Worm (Caenorhabditis elegans) whole organism, L4 larva: ENCODE data around the gene F43G6.17.

Source experiments
- F44E2.7 ChIP-seq: fragments of 200-800 bp; sonication (Bioruptor generic); IDR thresholded peaks from 2 replicates; pipeline ENCODE4 v2.1.2; 2022; ENCODE audit warnings: missing genetic modification characterization, missing compliant biosample characterization
- T26A8.4 ChIP-seq: fragments of 200-800 bp; sonication (Bioruptor generic); IDR thresholded peaks from 2 replicates; pipeline ENCODE4 v1.3.6; 2022; ENCODE audit warnings: missing genetic modification characterization, missing compliant biosample characterization
- Y105C5A.15 ChIP-seq: fragments of 200-800 bp; sonication (Bioruptor generic); IDR thresholded peaks from 2 replicates; pipeline ENCODE4 v1.3.6; 2022; ENCODE audit warnings: missing genetic modification characterization, missing compliant biosample characterization
- aha-1 ChIP-seq: fragments of 150-350 bp; peaks from one replicate; lab custom pipeline; 2014; ENCODE audit warnings: missing biosample characterization, missing genetic modification characterization
- aly-2 ChIP-seq: sonication (generic microtip); optimal IDR thresholded peaks from 2 replicates; lab custom pipeline; 2018; ENCODE audit warnings: missing biosample characterization, missing genetic modification characterization
- ceh-32 ChIP-seq: sonication (generic microtip); optimal IDR thresholded peaks from 2 replicates; lab custom pipeline; 2016; ENCODE audit warnings: mild to moderate bottlenecking, missing genetic modification characterization, missing compliant biosample characterization; ENCODE audit not compliant: poor library complexity
- ceh-82 ChIP-seq: sonication (generic microtip); optimal IDR thresholded peaks from 2 replicates; lab custom pipeline; 2017; ENCODE audit warnings: missing biosample characterization, missing genetic modification characterization
- ces-1 ChIP-seq: fragments of 150-350 bp; sonication (generic microtip); optimal IDR thresholded peaks from 4 replicates; lab custom pipeline; 2014; ENCODE audit warnings: missing biosample characterization, missing genetic modification reagents, missing genetic modification characterization
- cey-2 ChIP-seq: sonication (generic microtip); optimal IDR thresholded peaks from 3 replicates; lab custom pipeline; 2017; ENCODE audit warnings: missing genetic modification characterization, mild to moderate bottlenecking, missing compliant biosample characterization, antibody characterized with exemption, borderline replicate concordance; ENCODE audit not compliant: insufficient read depth
- daf-16 ChIP-seq, 3 experiments: sonication (generic microtip); optimal IDR thresholded peaks; 2 replicates each; lab custom pipeline; 2016 to 2017; ENCODE audit warnings: missing genetic modification characterization in 3 of 3, missing genetic modification reagents in 3 of 3, mild to moderate bottlenecking in 2 of 3, missing compliant biosample characterization in 2 of 3, missing biosample characterization in 1 of 3, moderate library complexity in 1 of 3
- dmd-6 ChIP-seq: fragments of 200-800 bp; sonication (Bioruptor generic); IDR thresholded peaks from 2 replicates; pipeline ENCODE4 v1.3.6; 2022; ENCODE audit warnings: missing genetic modification reagents, missing genetic modification characterization, missing compliant biosample characterization
- dmd-9 ChIP-seq: fragments of 200-800 bp; sonication (Bioruptor generic); IDR thresholded peaks from 2 replicates; pipeline ENCODE4 v1.3.6; 2022; ENCODE audit warnings: missing genetic modification reagents, missing genetic modification characterization, missing compliant biosample characterization
- dve-1 ChIP-seq: sonication (generic microtip); optimal IDR thresholded peaks from 2 replicates; lab custom pipeline; 2017; ENCODE audit warnings: antibody characterized with exemption, mild to moderate bottlenecking, missing genetic modification characterization, missing compliant biosample characterization; ENCODE audit not compliant: insufficient read depth
- gei-8 ChIP-seq: fragments of 200-800 bp; sonication (Bioruptor generic); optimal IDR thresholded peaks from 2 replicates; lab custom pipeline; 2018; ENCODE audit warnings: mild to moderate bottlenecking, missing genetic modification characterization, missing compliant biosample characterization
- hlh-11 ChIP-seq: fragments of 200-800 bp; sonication (Bioruptor generic); optimal IDR thresholded peaks from 2 replicates; lab custom pipeline; 2018; ENCODE audit warnings: mild to moderate bottlenecking, missing genetic modification characterization, missing compliant biosample characterization
- lin-1 ChIP-seq: fragments of 200-800 bp; sonication (Bioruptor generic); IDR thresholded peaks from 2 replicates; pipeline ENCODE4 v1.3.6; 2022; ENCODE audit warnings: missing genetic modification reagents, missing genetic modification characterization, missing compliant biosample characterization
- lin-13 ChIP-seq: fragments of 150-350 bp; optimal IDR thresholded peaks from 2 replicates; lab custom pipeline; 2014; ENCODE audit warnings: missing biosample characterization, missing genetic modification reagents, missing genetic modification characterization
- lir-3 ChIP-seq: sonication (generic microtip); optimal IDR thresholded peaks from 2 replicates; lab custom pipeline; 2016; ENCODE audit warnings: mild to moderate bottlenecking, missing genetic modification characterization, missing compliant biosample characterization
- madf-9 ChIP-seq: fragments of 200-800 bp; sonication (Bioruptor generic); conservative IDR thresholded peaks from 2 replicates; pipeline ENCODE4 v1.3.6; 2022; ENCODE audit warnings: missing genetic modification reagents, missing genetic modification characterization, missing compliant biosample characterization
- mdl-1 ChIP-seq, 2 experiments: fragments of 150-350 bp in 1 of 2; sonication (generic microtip) in 1 of 2; optimal IDR thresholded peaks; 2 replicates each; lab custom pipeline; 2014 to 2017; ENCODE audit warnings: missing biosample characterization in 2 of 2, missing genetic modification characterization in 2 of 2
- nhr-102 ChIP-seq: sonication (generic microtip); optimal IDR thresholded peaks from 2 replicates; lab custom pipeline; 2016; ENCODE audit warnings: mild to moderate bottlenecking, missing genetic modification characterization, moderate library complexity, missing compliant biosample characterization
- nhr-111 ChIP-seq: fragments of 200-800 bp; sonication (Bioruptor generic); optimal IDR thresholded peaks from 2 replicates; lab custom pipeline; 2018; ENCODE audit warnings: mild to moderate bottlenecking, missing genetic modification characterization, missing compliant biosample characterization
- nhr-28 ChIP-seq: fragments of 150-350 bp; optimal IDR thresholded peaks from 2 replicates; lab custom pipeline; 2014; ENCODE audit warnings: missing biosample characterization, missing genetic modification characterization
- nhr-6 ChIP-seq: fragments of 150-350 bp; optimal IDR thresholded peaks from 2 replicates; lab custom pipeline; 2014; ENCODE audit warnings: missing biosample characterization, missing genetic modification characterization
- php-3 ChIP-seq: fragments of 200-800 bp; sonication (Bioruptor generic); IDR thresholded peaks from 2 replicates; pipeline ENCODE4 v1.3.6; 2022; ENCODE audit warnings: missing genetic modification reagents, missing genetic modification characterization, missing compliant biosample characterization
- pqm-1 ChIP-seq: sonication (generic microtip); optimal IDR thresholded peaks from 2 replicates; lab custom pipeline; 2017; ENCODE audit warnings: missing biosample characterization, missing genetic modification characterization
- rbr-2 ChIP-seq: sonication (generic microtip); optimal IDR thresholded peaks from 2 replicates; lab custom pipeline; 2016; ENCODE audit warnings: missing genotype, missing genetic modification characterization, missing compliant biosample characterization
- snpc-1.2 ChIP-seq: fragments of 200-800 bp; sonication (Bioruptor generic); IDR thresholded peaks from 2 replicates; pipeline ENCODE4 v1.3.6; 2022; ENCODE audit warnings: missing genetic modification reagents, missing genetic modification characterization, missing compliant biosample characterization
- snpc-4 ChIP-seq: fragments of 150-350 bp; optimal IDR thresholded peaks from 2 replicates; lab custom pipeline; 2014; ENCODE audit warnings: missing biosample characterization, missing genetic modification characterization
- tra-1 ChIP-seq: fragments of 200-800 bp; sonication (Bioruptor generic); IDR thresholded peaks from 2 replicates; pipeline ENCODE4 v1.3.6; 2022; ENCODE audit warnings: missing genetic modification reagents, missing genetic modification characterization, missing compliant biosample characterization
- unc-62 ChIP-seq, 3 experiments: fragments of 150-350 bp in 1 of 3; sonication (generic microtip); optimal IDR thresholded peaks in 2 of 3; peaks in 1 of 3; 1 replicate in 1 of 3; 2 replicates in 2 of 3; lab custom pipeline; 2014 to 2017; ENCODE audit warnings: missing biosample characterization in 3 of 3, missing genetic modification characterization in 3 of 3, missing genetic modification reagents in 3 of 3, missing genotype in 1 of 3
- zfp-2 ChIP-seq: sonication (generic microtip); optimal IDR thresholded peaks from 2 replicates; lab custom pipeline; 2016; ENCODE audit warnings: mild to moderate bottlenecking, missing genetic modification characterization, missing compliant biosample characterization
- zip-11 ChIP-seq: fragments of 200-800 bp; sonication (Bioruptor generic); IDR thresholded peaks from 2 replicates; pipeline ENCODE4 v1.3.6; 2022; ENCODE audit warnings: missing genetic modification characterization, missing compliant biosample characterization
- ztf-7 ChIP-seq: fragments of 150-350 bp; optimal IDR thresholded peaks from 2 replicates; lab custom pipeline; 2014; ENCODE audit warnings: missing biosample characterization, missing genetic modification characterization

The F43G6.17 gene

DNA sequence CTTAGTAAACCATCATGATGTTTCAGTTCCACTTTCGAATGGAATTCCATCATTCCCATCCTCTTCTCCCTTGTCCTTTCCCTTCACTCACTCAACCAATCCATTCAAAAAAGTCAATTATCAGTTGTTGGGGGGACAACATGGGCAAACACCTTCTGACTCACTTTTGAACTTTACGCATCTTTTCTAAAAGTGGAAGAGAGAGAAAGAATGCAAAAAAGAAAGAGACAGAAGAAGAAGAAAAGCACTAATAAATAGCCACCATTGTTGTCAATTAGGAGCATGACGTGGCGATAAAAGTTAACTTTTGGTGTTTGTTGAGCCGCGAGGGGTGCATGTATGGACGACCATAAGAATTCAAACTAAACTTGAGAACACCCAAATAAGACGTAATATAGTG lies 14.5 kb upstream of the F43G6.17 start:
- TF ChIP-seq nhr-111 (GFP tag; lab: Kevin White, UChicago) (no peak), nhr-6 (tag; lab: Kevin White, UChicago) (peak; percentile 92)

DNA sequence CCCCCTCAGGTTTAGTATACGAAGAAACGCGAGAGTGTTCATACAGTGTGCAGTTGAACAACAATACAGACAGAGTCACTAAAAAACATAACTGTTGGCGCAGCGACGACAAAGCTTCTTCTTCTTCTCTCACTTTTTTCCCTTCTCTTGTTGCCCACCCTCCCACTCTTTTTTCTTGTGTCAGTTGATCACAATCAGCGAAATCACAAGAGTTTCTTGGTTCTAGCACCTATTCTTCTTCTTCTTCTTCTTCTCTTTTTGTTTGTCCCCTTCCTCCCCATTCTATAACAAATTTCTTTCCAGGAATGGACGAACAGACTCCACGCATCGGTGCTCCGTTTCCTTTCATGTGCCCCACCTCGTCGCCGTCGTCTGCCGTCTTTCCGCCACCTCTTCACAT lies 12.1 kb upstream of the F43G6.17 start, which contains the start of gene F43G6.4:
TSS of gene F43G6.4 (plus strand) at position 301 of the 400 bp plus-strand sequence.
- TF ChIP-seq ces-1 (GFP tag; lab: Kevin White, UChicago) (no peak), php-3 (GFP tag; lab: Robert Waterston, UW) (no peak), ceh-32 (tag; lab: Kevin White, UChicago) (no peak), rbr-2 (tag; lab: Kevin White, UChicago) (no peak), zip-11 (GFP tag; lab: Robert Waterston, UW) (no peak), zfp-2 (tag; lab: Kevin White, UChicago) (no peak)
- TF ChIP-seq, all 104 proteins: peak for 0

- TF ChIP-seq ztf-7 (no peak), nhr-6 (tag; lab: Kevin White, UChicago) (peak; percentile 3)
Observed at ce11 chrII:11794392-11794791, 8.2 kb upstream of the F43G6.17 start.

ce11 chrII:11797194-11797593 lies 5.4 kb upstream of the F43G6.17 start:
- peak; percentile 68 for TF ChIP-seq dve-1 (tag; lab: Kevin White, UChicago)
- TF ChIP-seq pqm-1 (tag; lab: Kevin White, UChicago) = peak; percentile 54
- TF ChIP-seq dmd-6 (GFP tag; lab: Robert Waterston, UW) = peak; percentile 29
- TF ChIP-seq daf-16 (GFP tag; optimal IDR thresholded peaks at IDR 0.05; lab: Kevin White, UChicago) = peak in 1 of 2 experiments; percentile 16
- peak; percentile 82 for TF ChIP-seq daf-16 (tag; optimal IDR thresholded peaks at IDR 0.05; lab: Kevin White, UChicago)
- TF ChIP-seq gei-8 (GFP tag; lab: Kevin White, UChicago) = no peak
- TF ChIP-seq lin-13 (GFP tag; lab: Kevin White, UChicago) = no peak
- TF ChIP-seq hlh-11 (tag; lab: Kevin White, UChicago) = peak; percentile 52
- TF ChIP-seq aha-1 (tag; lab: Kevin White, UChicago) = no peak
- TF ChIP-seq php-3 (GFP tag; lab: Robert Waterston, UW) = peak; percentile 76
- peak; percentile 76 for TF ChIP-seq nhr-28 (tag; lab: Kevin White, UChicago)
- no peak for TF ChIP-seq nhr-102 (tag; lab: Kevin White, UChicago)

ce11 chrII:11798737-11799136 lies 3.8 kb upstream of the F43G6.17 start, which contains the start of gene hda-5:
TSS of gene hda-5 (plus strand) at chrII:11799037.
- peak in 1 of 2 experiments; percentile 11 for TF ChIP-seq unc-62 (GFP tag; optimal IDR thresholded peaks at IDR 0.05 in 1 of 2; lab: Kevin White, UChicago)
- TF ChIP-seq unc-62 (tag; optimal IDR thresholded peaks at IDR 0.05; lab: Kevin White, UChicago) = no peak
- TF ChIP-seq lin-1 (GFP tag; lab: Robert Waterston, UW) = no peak

ce11 chrII:11806256-11806655 lies 3.7 kb downstream of the F43G6.17 start, which contains the start of gene jmjd-1.1:
TSS of gene jmjd-1.1 (plus strand) at chrII:11806556.
- no peak for TF ChIP-seq F44E2.7
- TF ChIP-seq snpc-4 (tag; lab: Kevin White, UChicago) = no peak
- no peak for TF ChIP-seq aly-2 (tag; lab: Kevin White, UChicago)
- no peak for TF ChIP-seq cey-2 (tag; lab: Kevin White, UChicago)
- no peak for TF ChIP-seq T26A8.4 (GFP tag; lab: Robert Waterston, UW)
- no peak for TF ChIP-seq madf-9 (GFP tag; lab: Robert Waterston, UW)
- TF ChIP-seq ces-1 (GFP tag; lab: Kevin White, UChicago) = no peak
- TF ChIP-seq hlh-11 (tag; lab: Kevin White, UChicago) = no peak
- TF ChIP-seq mdl-1 (tag; optimal IDR thresholded peaks at IDR 0.05; lab: Kevin White, UChicago) = no peak
- TF ChIP-seq ceh-82 (tag; lab: Kevin White, UChicago) = no peak
- TF ChIP-seq Y105C5A.15 (GFP tag; lab: Robert Waterston, UW) = no peak
- TF ChIP-seq dve-1 (tag; lab: Kevin White, UChicago) = no peak
- TF ChIP-seq lir-3 = no peak
- no peak for TF ChIP-seq nhr-102 (tag; lab: Kevin White, UChicago)
- TF ChIP-seq dmd-9 (GFP tag; lab: Robert Waterston, UW) = no peak
- TF ChIP-seq tra-1 (GFP tag; lab: Robert Waterston, UW) = no peak
- TF ChIP-seq lin-1 (GFP tag; lab: Robert Waterston, UW) = no peak
- TF ChIP-seq snpc-1.2 = no peak
- no peak for TF ChIP-seq dmd-6 (GFP tag; lab: Robert Waterston, UW)
- TF ChIP-seq unc-62 (GFP tag; optimal IDR thresholded peaks at IDR 0.05 in 1 of 2; lab: Kevin White, UChicago) = no peak
- TF ChIP-seq unc-62 (tag; optimal IDR thresholded peaks at IDR 0.05; lab: Kevin White, UChicago) = no peak
- TF ChIP-seq, all 104 proteins: peak for 0
